Worm (Caenorhabditis elegans): ENCODE measurements around the gene F08B4.8.

- TF ChIP-seq skn-1 (tag; optimal IDR thresholded peaks at IDR 0.05): no peak
- TF ChIP-seq lsy-2 (tag; optimal IDR thresholded peaks at IDR 0.05): no peak
These were observed 23.2 kb upstream of the F08B4.8 start, which contains the start of gene C49C8.1 for ce11 chrIV:8654115-8654628.
